Fruit fly (Drosophila melanogaster): ENCODE data around the gene CG11327.

Gene CG11327

DNA sequence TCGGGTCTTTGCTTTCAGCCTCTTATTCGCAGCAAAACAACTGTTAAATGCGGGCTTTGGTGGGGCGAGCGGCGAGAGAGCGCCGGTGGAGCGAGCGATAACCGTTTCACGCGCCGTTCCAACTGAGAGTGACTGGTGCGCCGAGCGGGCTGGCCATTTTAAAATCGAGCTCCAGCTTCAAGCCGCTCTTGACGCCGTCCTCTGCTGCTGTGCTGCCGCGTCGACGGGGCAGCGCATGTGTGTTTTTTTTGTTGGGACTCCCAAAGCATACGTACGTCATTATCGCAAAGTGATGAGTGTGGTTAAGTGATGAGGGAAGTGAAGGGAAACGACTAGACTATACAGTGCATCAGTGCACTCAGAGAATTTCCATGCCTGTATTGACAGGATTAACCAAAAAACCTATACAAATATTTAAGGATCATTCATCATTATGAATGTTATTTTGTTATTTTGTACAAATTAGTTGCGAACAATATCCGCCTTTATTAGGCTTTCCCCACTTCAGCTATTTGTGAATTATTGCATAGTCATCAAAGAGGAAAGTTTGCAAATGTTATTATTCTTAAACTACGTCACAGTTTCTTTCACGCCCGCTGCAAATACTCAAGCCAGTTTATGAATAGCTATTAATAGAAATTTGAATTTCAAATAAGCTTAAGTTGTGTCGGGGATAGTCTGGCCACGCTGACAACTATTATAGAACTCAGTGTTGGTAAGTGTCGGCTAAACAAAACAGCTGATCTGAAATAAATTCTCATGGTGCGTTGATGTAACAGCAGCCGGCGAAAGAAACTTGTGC, 13.1 kb downstream of the CG11327 start, which contains the start of gene Spn27A (continued):
- TF ChIP-seq CG8359 (GFP tag; optimal IDR thresholded peaks at IDR 0.05; ENCODE audit: borderline replicate concordance) (no peak), CG6683 (GFP tag; optimal IDR thresholded peaks at IDR 0.05) (no peak), eve (GFP tag; optimal IDR thresholded peaks at IDR 0.05) (no peak), Hmx (GFP tag; optimal IDR thresholded peaks at IDR 0.05) (no peak), CG14860 (GFP tag; IDR thresholded peaks at IDR 0.05; ENCODE audit: partially characterized antibody) (no peak), CG10565 (GFP tag; optimal IDR thresholded peaks at IDR 0.05) (no peak), pfk (GFP tag; optimal IDR thresholded peaks at IDR 0.05) (no peak), tio (GFP tag; optimal IDR thresholded peaks at IDR 0.05) (peak; percentile 58), tap (tag; optimal IDR thresholded peaks at IDR 0.05) (no peak), CG10366 (GFP tag; IDR thresholded peaks at IDR 0.05) (peak; percentile 49; the same call in 1 of the 2 replicates), CG32767 (GFP tag; IDR thresholded peaks at IDR 0.05) (peak; percentile 20; the same call in 1 of the 2 replicates), CG17802 (tag; optimal IDR thresholded peaks at IDR 0.05) (no peak), vfl (GFP tag; optimal IDR thresholded peaks at IDR 0.05) (peak; percentile 6), Mad (GFP tag; optimal IDR thresholded peaks at IDR 0.05) (no peak), trem (tag; optimal IDR thresholded peaks at IDR 0.05) (peak; percentile 46), CG18011 (GFP tag; optimal IDR thresholded peaks at IDR 0.05) (peak; percentile 16), gsb-n (tag; optimal IDR thresholded peaks at IDR 0.05) (peak; percentile 59), en (GFP tag; optimal IDR thresholded peaks at IDR 0.05) (peak; percentile 19), CG17385 (GFP tag; optimal IDR thresholded peaks at IDR 0.05) (peak; percentile 56), Fer3 (tag; optimal IDR thresholded peaks at IDR 0.05) (peak; percentile 38), dimm (GFP tag; IDR thresholded peaks at IDR 0.05) (no peak), so (GFP tag; IDR thresholded peaks at IDR 0.05) (0 out of 3 replicates have a peak, but pooled peaks have one; percentile 31), Sin3A (optimal IDR thresholded peaks at IDR 0.05) (peak; percentile 25), tx (GFP tag; optimal IDR thresholded peaks at IDR 0.05) (peak; percentile 51), bcd (GFP tag; optimal IDR thresholded peaks at IDR 0.05) (no peak), gfzf (GFP tag; optimal IDR thresholded peaks at IDR 0.05) (peak; percentile 57), CG7839 (tag; optimal IDR thresholded peaks at IDR 0.05) (no peak), CG9817 (tag; optimal IDR thresholded peaks at IDR 0.05) (peak; percentile 25), fru (optimal IDR thresholded peaks at IDR 0.05) (no peak), aop (GFP tag; IDR thresholded peaks at IDR 0.05) (no peak), CG14667 (GFP tag; IDR thresholded peaks at IDR 0.05) (no peak; the same call in 1 of the 2 replicates), CG12155 (GFP tag; optimal IDR thresholded peaks at IDR 0.05) (peak; percentile 40), insv (GFP tag; optimal IDR thresholded peaks at IDR 0.05) (peak in 1 of 2 experiments; percentile 32), Ets65A (GFP tag) (peak; percentile 95), CG8765 (GFP tag; IDR thresholded peaks at IDR 0.05) (no peak), psq (GFP tag; optimal IDR thresholded peaks at IDR 0.05) (no peak), sob (GFP tag; IDR thresholded peaks at IDR 0.05) (0 out of 2 replicates have a peak, but pooled peaks have one; percentile 35), CG2712 (tag; optimal IDR thresholded peaks at IDR 0.05) (peak; percentile 74), gsb (GFP tag; IDR thresholded peaks at IDR 0.05) (no peak), Lpt (GFP tag; optimal IDR thresholded peaks at IDR 0.05) (no peak), CoRest (tag; optimal IDR thresholded peaks at IDR 0.05) (peak; percentile 68), run (tag; optimal IDR thresholded peaks at IDR 0.05) (no peak), eyg (GFP tag; optimal IDR thresholded peaks at IDR 0.05) (peak; percentile 1), Mrtf (GFP tag; IDR thresholded peaks at IDR 0.05) (peak; percentile 24; the same call in 1 of the 3 replicates), CG11696 (GFP tag; IDR thresholded peaks at IDR 0.05) (no peak), Usf (GFP tag; optimal IDR thresholded peaks at IDR 0.05) (no peak), CG31365 (tag; optimal IDR thresholded peaks at IDR 0.05) (no peak), CG6765 (GFP tag; optimal IDR thresholded peaks at IDR 0.05) (no peak), her (GFP tag; optimal IDR thresholded peaks at IDR 0.05) (peak; percentile 36), chn (GFP tag; optimal IDR thresholded peaks at IDR 0.05) (peak; percentile 28)

Data from whole organism, embryonic.